Fruit fly (Drosophila melanogaster): ENCODE results near the gene CCT2.

dm6 chrX:9093912-9094311 lies 4.6 kb downstream of the CCT2 start:
- TF ChIP-seq CG6854 (GFP tag; optimal IDR thresholded peaks at IDR 0.05) (no peak), spab (GFP tag; optimal IDR thresholded peaks at IDR 0.05) (no peak)
